Worm (Caenorhabditis elegans) whole organism, young adult: ENCODE data around the gene myo-5.

Experiments used
- C06A6.2 ChIP-seq: fragments of 200-800 bp; sonication (Bioruptor generic); conservative IDR thresholded peaks from 2 replicates; pipeline ENCODE4 v1.3.6; 2022; ENCODE audit warnings: missing genetic modification characterization, missing compliant biosample characterization
- F49E8.2 ChIP-seq: sonication (generic microtip); optimal IDR thresholded peaks from 3 replicates; lab custom pipeline; 2017; ENCODE audit warnings: missing genetic modification characterization, mild to moderate bottlenecking, missing compliant biosample characterization, antibody characterized with exemption, moderate library complexity; ENCODE audit not compliant: insufficient read depth
- T26A5.8 ChIP-seq: sonication (generic microtip); optimal IDR thresholded peaks from 2 replicates; lab custom pipeline; 2016; ENCODE audit warnings: missing genetic modification characterization, missing compliant biosample characterization
- Y56A3A.18 ChIP-seq: fragments of 200-800 bp; sonication (Bioruptor generic); IDR thresholded peaks from 2 replicates; pipeline ENCODE4 v1.3.6; 2022; ENCODE audit warnings: missing genetic modification reagents, missing genetic modification characterization, missing compliant biosample characterization
- athp-1 ChIP-seq: sonication (generic microtip); optimal IDR thresholded peaks from 2 replicates; lab custom pipeline; 2017; ENCODE audit warnings: mild to moderate bottlenecking, missing genetic modification characterization, missing compliant biosample characterization
- attf-6 ChIP-seq: fragments of 200-800 bp; sonication (Bioruptor generic); IDR thresholded peaks from 2 replicates; pipeline ENCODE4 v1.3.6; 2022; ENCODE audit warnings: missing genetic modification reagents, missing genetic modification characterization, missing compliant biosample characterization
- egl-44 ChIP-seq: fragments of 200-800 bp; sonication (Bioruptor generic); IDR thresholded peaks from 2 replicates; pipeline ENCODE4 v1.3.6; 2022; ENCODE audit warnings: missing genetic modification reagents, missing genetic modification characterization, missing compliant biosample characterization
- lsl-1 ChIP-seq: fragments of 200-800 bp; sonication (Bioruptor generic); optimal IDR thresholded peaks from 2 replicates; lab custom pipeline; 2018; ENCODE audit warnings: mild to moderate bottlenecking, missing genetic modification characterization, moderate library complexity, missing compliant biosample characterization
- nhr-179 ChIP-seq: sonication (generic microtip); optimal IDR thresholded peaks from 2 replicates; lab custom pipeline; 2016; ENCODE audit warnings: mild to moderate bottlenecking, missing genetic modification characterization, missing compliant biosample characterization
- sdz-38 ChIP-seq: sonication (generic microtip); optimal IDR thresholded peaks from 2 replicates; lab custom pipeline; 2016; ENCODE audit warnings: missing genotype, missing genetic modification characterization, missing compliant biosample characterization
- unc-62 ChIP-seq: fragments of 150-350 bp; optimal IDR thresholded peaks from 2 replicates; lab custom pipeline; 2014; ENCODE audit warnings: missing biosample characterization, missing genetic modification reagents, missing genetic modification characterization
- xnd-1 ChIP-seq: sonication (generic microtip); optimal IDR thresholded peaks from 2 replicates; lab custom pipeline; 2016; ENCODE audit warnings: missing genotype, missing genetic modification reagents, missing genetic modification characterization, missing compliant biosample characterization
- ztf-18 ChIP-seq: sonication (generic microtip); optimal IDR thresholded peaks from 2 replicates; lab custom pipeline; 2016; ENCODE audit warnings: missing genotype, mild to moderate bottlenecking, missing genetic modification characterization, missing compliant biosample characterization
- ztf-3 ChIP-seq: fragments of 200-800 bp; sonication (Bioruptor generic); optimal IDR thresholded peaks from 2 replicates; lab custom pipeline; 2018; ENCODE audit warnings: mild to moderate bottlenecking, missing genetic modification characterization, missing compliant biosample characterization

DNA sequence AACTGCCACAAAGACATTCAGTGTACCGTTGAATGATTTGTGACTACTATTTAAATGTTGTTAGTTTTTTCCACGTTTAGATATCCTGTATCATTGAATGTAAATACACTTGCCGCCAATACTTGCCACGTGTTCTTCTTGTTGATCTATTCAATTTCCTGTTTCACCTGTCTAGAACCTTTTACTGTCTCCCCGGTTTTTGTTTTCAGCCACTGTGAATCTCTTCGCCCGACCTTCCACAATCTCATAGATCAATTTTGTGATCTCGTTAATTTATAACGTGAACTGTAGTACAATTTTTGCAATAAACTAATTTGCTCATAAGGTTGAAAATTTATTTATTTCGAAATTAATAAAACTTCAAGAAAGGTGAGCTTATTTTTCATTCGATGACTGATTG lies 36.6 kb downstream of the myo-5 start, which contains the start of gene D1014.13:
- no peak for TF ChIP-seq ztf-18 (tag; lab: Kevin White, UChicago)
- no peak for TF ChIP-seq unc-62
- no peak for TF ChIP-seq ztf-3 (GFP tag; lab: Kevin White, UChicago)
- TF ChIP-seq T26A5.8 (tag; lab: Kevin White, UChicago) = no peak
- TF ChIP-seq lsl-1 (GFP tag; lab: Kevin White, UChicago) = no peak
- no peak for TF ChIP-seq nhr-179 (tag; lab: Kevin White, UChicago)
- TF ChIP-seq athp-1 (tag; lab: Kevin White, UChicago) = no peak
- no peak for TF ChIP-seq F49E8.2 (tag; lab: Kevin White, UChicago)
- no peak for TF ChIP-seq C06A6.2 (GFP tag; lab: Robert Waterston, UW)
- TF ChIP-seq sdz-38 (tag; lab: Kevin White, UChicago) = no peak
- no peak for TF ChIP-seq egl-44 (GFP tag; lab: Robert Waterston, UW)
- TF ChIP-seq xnd-1 (tag; lab: Kevin White, UChicago) = no peak
- TF ChIP-seq attf-6 (GFP tag; lab: Robert Waterston, UW) = no peak
- no peak for TF ChIP-seq Y56A3A.18 (GFP tag; lab: Robert Waterston, UW)
